Worm (Caenorhabditis elegans): Measurements from ENCODE around the gene T25B2.4.

- TF ChIP-seq hlh-17 (GFP tag; optimal IDR thresholded peaks at IDR 0.05; ENCODE audit: borderline replicate concordance): no peak
- no peak for TF ChIP-seq unc-62 (GFP tag; optimal IDR thresholded peaks at IDR 0.05)
- no peak for TF ChIP-seq unc-98 (GFP tag; IDR thresholded peaks at IDR 0.05)
- no peak for TF ChIP-seq efl-3 (GFP tag; optimal IDR thresholded peaks at IDR 0.05)
- no peak for TF ChIP-seq nhr-19 (GFP tag; conservative IDR thresholded peaks at IDR 0.05)
- no peak for TF ChIP-seq fkh-4 (tag; optimal IDR thresholded peaks at IDR 0.05; ENCODE audit: borderline replicate concordance)
- TF ChIP-seq C34B4.2 (tag; optimal IDR thresholded peaks at IDR 0.05): no peak
- no peak for TF ChIP-seq elt-3 (tag; optimal IDR thresholded peaks at IDR 0.05)
- TF ChIP-seq ceh-90 (tag; optimal IDR thresholded peaks at IDR 0.05): no peak
- no peak for TF ChIP-seq ceh-82 (tag; optimal IDR thresholded peaks at IDR 0.05)
Observed at ce11 chrX:6159562-6159961, 18.5 kb upstream of the T25B2.4 start.

Data from whole organism, L1 larva.